Worm (Caenorhabditis elegans): ENCODE results near the gene Y46H3D.1.

ce11 chrV:1623429-1623828 is 18.9 kb upstream of the Y46H3D.1 start:
- no peak for TF ChIP-seq tab-1 (GFP tag; IDR thresholded peaks at IDR 0.05)
- no peak for TF ChIP-seq ref-1 (GFP tag; conservative IDR thresholded peaks at IDR 0.05)
- TF ChIP-seq flt-1 (GFP tag; IDR thresholded peaks at IDR 0.05) = no peak
- TF ChIP-seq cog-1 (tag; optimal IDR thresholded peaks at IDR 0.05) = no peak
- TF ChIP-seq med-1 (GFP tag; optimal IDR thresholded peaks at IDR 0.05; ENCODE audit: insufficient read depth) = no peak
- TF ChIP-seq ztf-23 (GFP tag; IDR thresholded peaks at IDR 0.05) = no peak
